Fruit fly (Drosophila melanogaster): ENCODE data around the gene CG16986.

- no peak for TF ChIP-seq psq (optimal IDR thresholded peaks at IDR 0.05)
- TF ChIP-seq pan (optimal IDR thresholded peaks at IDR 0.05), result no peak
- no peak for TF ChIP-seq EcR (GFP tag; optimal IDR thresholded peaks at IDR 0.05)
- TF ChIP-seq Dll (optimal IDR thresholded peaks at IDR 0.05), result no peak
- no peak for TF ChIP-seq usp (GFP tag; optimal IDR thresholded peaks at IDR 0.05)
- TF ChIP-seq CG8478 (optimal IDR thresholded peaks at IDR 0.05), result no peak
Measured at dm6 chr3L:2552116-2552843, 47.9 kb upstream of the CG16986 start.
